Fruit fly (Drosophila melanogaster): ENCODE measurements around the gene CG9265.
A peak's percentile ranks its signal among the peaks of the same experiment; 100 is the strongest.

Gene CG9265

dm6 chr2L:21035704-21036369 lies 35.5 kb downstream of the CG9265 start:
- TF ChIP-seq Clk (GFP tag; optimal IDR thresholded peaks at IDR 0.05): no peak
- TF ChIP-seq CG33017 (tag; optimal IDR thresholded peaks at IDR 0.05): no peak
- TF ChIP-seq tj (GFP tag; optimal IDR thresholded peaks at IDR 0.05): no peak
- no peak for TF ChIP-seq cnc (optimal IDR thresholded peaks at IDR 0.05)
- no peak for TF ChIP-seq kay (GFP tag; ENCODE audit: borderline replicate concordance)
- TF ChIP-seq Crg-1 (GFP tag; optimal IDR thresholded peaks at IDR 0.05): no peak
- TF ChIP-seq CG1620 (GFP tag; optimal IDR thresholded peaks at IDR 0.05): no peak
- TF ChIP-seq toe (GFP tag; optimal IDR thresholded peaks at IDR 0.05): no peak
- TF ChIP-seq CG14711 (tag; optimal IDR thresholded peaks at IDR 0.05): no peak
- no peak for TF ChIP-seq ovo (GFP tag; optimal IDR thresholded peaks at IDR 0.05)
- TF ChIP-seq Mnt (GFP tag; optimal IDR thresholded peaks at IDR 0.05): no peak
- no peak for TF ChIP-seq CG11617 (GFP tag; optimal IDR thresholded peaks at IDR 0.05)
- no peak for TF ChIP-seq CG12768 (GFP tag; optimal IDR thresholded peaks at IDR 0.05)

- no peak for TF ChIP-seq Clk (GFP tag; optimal IDR thresholded peaks at IDR 0.05)
- TF ChIP-seq toe (GFP tag; optimal IDR thresholded peaks at IDR 0.05): no peak
- no peak for TF ChIP-seq tj (GFP tag; optimal IDR thresholded peaks at IDR 0.05)
- TF ChIP-seq ovo (GFP tag; optimal IDR thresholded peaks at IDR 0.05): no peak
- no peak for TF ChIP-seq CG12768 (GFP tag; optimal IDR thresholded peaks at IDR 0.05)
- TF ChIP-seq CG33017 (tag; optimal IDR thresholded peaks at IDR 0.05): no peak
- TF ChIP-seq kay (GFP tag; ENCODE audit: borderline replicate concordance): no peak
- no peak for TF ChIP-seq cnc (optimal IDR thresholded peaks at IDR 0.05)
- no peak for TF ChIP-seq Mnt (GFP tag; optimal IDR thresholded peaks at IDR 0.05)
- TF ChIP-seq CG1620 (GFP tag; optimal IDR thresholded peaks at IDR 0.05): no peak
- TF ChIP-seq cic (GFP tag; optimal IDR thresholded peaks at IDR 0.05): no peak
- no peak for TF ChIP-seq CG14711 (tag; optimal IDR thresholded peaks at IDR 0.05)
- TF ChIP-seq Hr96 (GFP tag; optimal IDR thresholded peaks at IDR 0.05): no peak
- TF ChIP-seq CG11617 (GFP tag; optimal IDR thresholded peaks at IDR 0.05): no peak
- TF ChIP-seq Crg-1 (GFP tag; optimal IDR thresholded peaks at IDR 0.05): no peak
- TF ChIP-seq CG5204 (GFP tag; optimal IDR thresholded peaks at IDR 0.05): no peak
- no peak for TF ChIP-seq pad (GFP tag; optimal IDR thresholded peaks at IDR 0.05)
- TF ChIP-seq CG7101 (tag; optimal IDR thresholded peaks at IDR 0.05): no peak
These were observed 36.9 kb downstream of the CG9265 start for dm6 chr2L:21034388-21034787.

dm6 chr2L:21033315-21033714 lies 38.0 kb downstream of the CG9265 start:
- no peak for TF ChIP-seq CG11617 (GFP tag; optimal IDR thresholded peaks at IDR 0.05)
- no peak for TF ChIP-seq Clk (GFP tag; optimal IDR thresholded peaks at IDR 0.05)
- TF ChIP-seq ovo (GFP tag; optimal IDR thresholded peaks at IDR 0.05): no peak
- no peak for TF ChIP-seq Hr96 (GFP tag; optimal IDR thresholded peaks at IDR 0.05)
- TF ChIP-seq Mnt (GFP tag; optimal IDR thresholded peaks at IDR 0.05): no peak

- TF ChIP-seq tj (GFP tag; optimal IDR thresholded peaks at IDR 0.05): peak; percentile 74
- TF ChIP-seq Clk (GFP tag; optimal IDR thresholded peaks at IDR 0.05): no peak
- no peak for TF ChIP-seq toe (GFP tag; optimal IDR thresholded peaks at IDR 0.05)
- TF ChIP-seq CG11617 (GFP tag; optimal IDR thresholded peaks at IDR 0.05): no peak
- TF ChIP-seq Crg-1 (GFP tag; optimal IDR thresholded peaks at IDR 0.05): no peak
- no peak for TF ChIP-seq ovo (GFP tag; optimal IDR thresholded peaks at IDR 0.05)
- no peak for TF ChIP-seq CG33017 (tag; optimal IDR thresholded peaks at IDR 0.05)
- no peak for TF ChIP-seq Mnt (GFP tag; optimal IDR thresholded peaks at IDR 0.05)
- TF ChIP-seq CG14711 (tag; optimal IDR thresholded peaks at IDR 0.05): no peak
- no peak for TF ChIP-seq CG1620 (GFP tag; optimal IDR thresholded peaks at IDR 0.05)
- no peak for TF ChIP-seq cic (GFP tag; optimal IDR thresholded peaks at IDR 0.05)
- no peak for TF ChIP-seq pad (GFP tag; optimal IDR thresholded peaks at IDR 0.05)
- TF ChIP-seq kay (GFP tag; ENCODE audit: borderline replicate concordance): peak; percentile 38
- TF ChIP-seq Hr96 (GFP tag; optimal IDR thresholded peaks at IDR 0.05): no peak
- TF ChIP-seq CG7045 (GFP tag; optimal IDR thresholded peaks at IDR 0.05): no peak
These were observed 41.1 kb downstream of the CG9265 start for dm6 chr2L:21030235-21030634.

- no peak for TF ChIP-seq Mnt (GFP tag; optimal IDR thresholded peaks at IDR 0.05)
- TF ChIP-seq Hr96 (GFP tag; optimal IDR thresholded peaks at IDR 0.05): no peak
- TF ChIP-seq Crg-1 (GFP tag; optimal IDR thresholded peaks at IDR 0.05): no peak
- no peak for TF ChIP-seq kay (GFP tag; ENCODE audit: borderline replicate concordance)
- no peak for TF ChIP-seq pad (GFP tag; optimal IDR thresholded peaks at IDR 0.05)
- no peak for TF ChIP-seq ovo (GFP tag; optimal IDR thresholded peaks at IDR 0.05)
- TF ChIP-seq toe (GFP tag; optimal IDR thresholded peaks at IDR 0.05): no peak
- TF ChIP-seq CG7045 (GFP tag; optimal IDR thresholded peaks at IDR 0.05): no peak
- TF ChIP-seq CG1620 (GFP tag; optimal IDR thresholded peaks at IDR 0.05): no peak
- no peak for TF ChIP-seq CG12768 (GFP tag; optimal IDR thresholded peaks at IDR 0.05)
- TF ChIP-seq CG14711 (tag; optimal IDR thresholded peaks at IDR 0.05): no peak
- TF ChIP-seq tj (GFP tag; optimal IDR thresholded peaks at IDR 0.05): no peak
- no peak for TF ChIP-seq cic (GFP tag; optimal IDR thresholded peaks at IDR 0.05)
- no peak for TF ChIP-seq bab1 (GFP tag; optimal IDR thresholded peaks at IDR 0.05)
These were observed 41.6 kb downstream of the CG9265 start for dm6 chr2L:21029749-21030148.

dm6 chr2L:21029154-21029553 lies 42.1 kb downstream of the CG9265 start:
- TF ChIP-seq cic (GFP tag; optimal IDR thresholded peaks at IDR 0.05) (no peak), Crg-1 (GFP tag; optimal IDR thresholded peaks at IDR 0.05) (no peak), tj (GFP tag; optimal IDR thresholded peaks at IDR 0.05) (no peak), Clk (GFP tag; optimal IDR thresholded peaks at IDR 0.05) (no peak)

dm6 chr2L:21026597-21026996 lies 44.7 kb downstream of the CG9265 start:
- no peak for TF ChIP-seq Hr96 (GFP tag; optimal IDR thresholded peaks at IDR 0.05)
- TF ChIP-seq kay (GFP tag; ENCODE audit: borderline replicate concordance): no peak
- no peak for TF ChIP-seq tj (GFP tag; optimal IDR thresholded peaks at IDR 0.05)
- no peak for TF ChIP-seq CG11617 (GFP tag; optimal IDR thresholded peaks at IDR 0.05)
- TF ChIP-seq toe (GFP tag; optimal IDR thresholded peaks at IDR 0.05): no peak
- TF ChIP-seq Crg-1 (GFP tag; optimal IDR thresholded peaks at IDR 0.05): no peak
- no peak for TF ChIP-seq CG12768 (GFP tag; optimal IDR thresholded peaks at IDR 0.05)
- TF ChIP-seq CG14711 (tag; optimal IDR thresholded peaks at IDR 0.05): no peak
- TF ChIP-seq cnc (optimal IDR thresholded peaks at IDR 0.05): no peak
- no peak for TF ChIP-seq Clk (GFP tag; optimal IDR thresholded peaks at IDR 0.05)
